Fruit fly (Drosophila melanogaster) whole organism, embryonic: Measurements from ENCODE around the gene RpS25.

Experiments used
- Abd-B ChIP-seq: fragments of 200-800 bp; sonication (Bioruptor generic); optimal IDR thresholded peaks from 2 replicates; lab custom pipeline; 2018; ENCODE audit warnings: missing biosample characterization, mild to moderate bottlenecking, missing genetic modification characterization, moderate library complexity
- Ada2b ChIP-seq: fragments of 200-800 bp; sonication (Bioruptor generic); IDR thresholded peaks from 2 replicates; pipeline ENCODE4 v1.3.6; 2022; ENCODE audit warnings: missing biosample characterization, missing genetic modification characterization
- Aef1 ChIP-seq: fragments of 200-800 bp; sonication (Bioruptor generic); IDR thresholded peaks from 3 replicates; pipeline ENCODE4 v1.3.6; 2022; ENCODE audit warnings: missing biosample characterization, missing genetic modification characterization
- Bteb2 ChIP-seq: fragments of 200-800 bp; sonication (Bioruptor generic); optimal IDR thresholded peaks from 2 replicates; lab custom pipeline; 2016; ENCODE audit warnings: missing biosample characterization, missing genetic modification characterization
- CG1024 ChIP-seq: fragments of 200-800 bp; sonication (Bioruptor generic); IDR thresholded peaks from 2 replicates; pipeline ENCODE4 v1.3.6; 2022; ENCODE audit warnings: missing biosample characterization, missing genetic modification characterization
- CG10565 ChIP-seq: fragments of 200-800 bp; sonication (Bioruptor generic); optimal IDR thresholded peaks from 3 replicates; lab custom pipeline; 2016; ENCODE audit warnings: missing biosample characterization, mild to moderate bottlenecking, missing genetic modification characterization
- CG10654 ChIP-seq: fragments of 200-800 bp; sonication (Bioruptor generic); optimal IDR thresholded peaks from 2 replicates; lab custom pipeline; 2016; ENCODE audit warnings: missing biosample characterization, missing genetic modification characterization
- CG11093 ChIP-seq: fragments of 200-800 bp; sonication (Bioruptor generic); IDR thresholded peaks from 3 replicates; pipeline ENCODE4 v1.3.6; 2022; ENCODE audit warnings: missing biosample characterization, missing genetic modification characterization
- CG12942 ChIP-seq: fragments of 200-800 bp; sonication (Bioruptor generic); optimal IDR thresholded peaks from 3 replicates; lab custom pipeline; 2016; ENCODE audit warnings: missing biosample characterization, missing genetic modification characterization
- CG1832 ChIP-seq: fragments of 200-800 bp; sonication (Bioruptor generic); optimal IDR thresholded peaks from 2 replicates; lab custom pipeline; 2017; ENCODE audit warnings: missing biosample characterization, mild to moderate bottlenecking, missing genetic modification characterization, inconsistent platforms
- CG33213 ChIP-seq: fragments of 200-800 bp; sonication (Bioruptor generic); optimal IDR thresholded peaks from 3 replicates; lab custom pipeline; 2016; ENCODE audit warnings: missing biosample characterization, missing genetic modification characterization
- CG34224 ChIP-seq: fragments of 200-800 bp; sonication (Bioruptor generic); IDR thresholded peaks from 3 replicates; pipeline ENCODE4 v1.3.6; 2022; ENCODE audit warnings: missing biosample characterization, missing genetic modification characterization; ENCODE audit not compliant: partially characterized antibody
- CG3838 ChIP-seq: fragments of 200-800 bp; sonication (Bioruptor generic); optimal IDR thresholded peaks from 3 replicates; lab custom pipeline; 2016; ENCODE audit warnings: missing biosample characterization, missing genetic modification characterization
- CG3995 ChIP-seq: fragments of 200-800 bp; sonication (Bioruptor generic); optimal IDR thresholded peaks from 3 replicates; lab custom pipeline; 2016; ENCODE audit warnings: missing biosample characterization, missing genetic modification characterization
- CG6791 ChIP-seq: fragments of 200-800 bp; sonication (Bioruptor generic); IDR thresholded peaks from 3 replicates; pipeline ENCODE4 v1.3.6; 2022; ENCODE audit warnings: missing biosample characterization, missing genetic modification characterization; ENCODE audit not compliant: partially characterized antibody
- CG8924 ChIP-seq: fragments of 200-800 bp; optimal IDR thresholded peaks from 3 replicates; lab custom pipeline; 2019; ENCODE audit warnings: missing biosample characterization, mild to moderate bottlenecking, missing genetic modification characterization, moderate library complexity
- CG9609 ChIP-seq: fragments of 200-800 bp; sonication (Bioruptor generic); optimal IDR thresholded peaks from 3 replicates; lab custom pipeline; 2016; ENCODE audit warnings: missing biosample characterization, missing genetic modification characterization
- D ChIP-seq, 2 experiments: fragments of 200-800 bp in 1 of 2; fragments of >200 bp in 1 of 2; sonication (Bioruptor generic) in 1 of 2; optimal IDR thresholded peaks; 2 replicates in 1 of 2; 3 replicates in 1 of 2; lab custom pipeline; 2017; ENCODE audit warnings: mild to moderate bottlenecking in 1 of 2, missing biosample characterization in 1 of 2, missing genetic modification characterization in 1 of 2, missing genetic modification reagents in 1 of 2
- D19B ChIP-seq: fragments of 200-800 bp; sonication (Bioruptor generic); optimal IDR thresholded peaks from 2 replicates; lab custom pipeline; 2017; ENCODE audit warnings: missing biosample characterization, mild to moderate bottlenecking, missing genetic modification characterization
- Doc2 ChIP-seq: fragments of 200-800 bp; sonication (Bioruptor generic); IDR thresholded peaks from 2 replicates; pipeline ENCODE4 v1.3.6; 2022; ENCODE audit warnings: missing biosample characterization, missing genetic modification characterization
- Doc3 ChIP-seq: fragments of 200-800 bp; sonication (Bioruptor generic); IDR thresholded peaks from 3 replicates; pipeline ENCODE4 v1.3.6; 2022; ENCODE audit warnings: missing biosample characterization, missing genetic modification characterization; ENCODE audit not compliant: partially characterized antibody
- Drgx ChIP-seq: fragments of 200-800 bp; sonication (Bioruptor generic); IDR thresholded peaks from 2 replicates; pipeline ENCODE4 v1.3.6; 2022; ENCODE audit warnings: missing biosample characterization, missing genetic modification characterization
- HLH3B ChIP-seq: fragments of 200-800 bp; sonication (Bioruptor generic); IDR thresholded peaks from 2 replicates; pipeline ENCODE4 v1.3.6; 2022; ENCODE audit warnings: missing biosample characterization, missing genetic modification characterization
- NC2α ChIP-seq: fragments of 200-800 bp; sonication (Bioruptor generic); optimal IDR thresholded peaks from 2 replicates; lab custom pipeline; 2016; ENCODE audit warnings: missing biosample characterization, missing genetic modification characterization
- Nf-YC ChIP-seq: fragments of 200-800 bp; optimal IDR thresholded peaks from 3 replicates; lab custom pipeline; 2019; ENCODE audit warnings: missing biosample characterization, mild to moderate bottlenecking, missing genetic modification characterization, moderate library complexity
- Opbp ChIP-seq: fragments of 200-800 bp; sonication (Bioruptor generic); IDR thresholded peaks from 3 replicates; pipeline ENCODE4 v1.3.6; 2022; ENCODE audit warnings: missing biosample characterization, missing genetic modification characterization; ENCODE audit not compliant: partially characterized antibody
- Side ChIP-seq: fragments of 200-800 bp; sonication (Bioruptor generic); optimal IDR thresholded peaks from 2 replicates; lab custom pipeline; 2016; ENCODE audit warnings: missing biosample characterization, missing genetic modification characterization
- Sox102F ChIP-seq: fragments of 200-800 bp; sonication (Bioruptor generic); optimal IDR thresholded peaks from 2 replicates; lab custom pipeline; 2018; ENCODE audit warnings: missing biosample characterization, mild to moderate bottlenecking, missing genetic modification characterization, moderate library complexity
- Stat92E ChIP-seq, 3 experiments: fragments of >200 bp in 2 of 3; fragments of 200-800 bp in 1 of 3; sonication (Bioruptor generic) in 1 of 3; optimal IDR thresholded peaks; 2 replicates each; lab custom pipeline; 2017 to 2019; ENCODE audit warnings: missing biosample characterization in 3 of 3, missing genetic modification characterization in 3 of 3, mild to moderate bottlenecking in 1 of 3, moderate library complexity in 1 of 3
- ap ChIP-seq: fragments of 200-800 bp; sonication (Bioruptor generic); IDR thresholded peaks from 2 replicates; pipeline ENCODE4 v1.3.6; 2022; ENCODE audit warnings: missing biosample characterization, missing genetic modification characterization
- bab2 ChIP-seq: fragments of 200-800 bp; sonication (Bioruptor generic); optimal IDR thresholded peaks from 2 replicates; lab custom pipeline; 2016; ENCODE audit warnings: missing biosample characterization, missing genetic modification characterization
- cg ChIP-seq: fragments of 200-800 bp; sonication (Bioruptor generic); optimal IDR thresholded peaks from 3 replicates; lab custom pipeline; 2019; ENCODE audit warnings: missing biosample characterization, mild to moderate bottlenecking, missing genetic modification characterization, moderate library complexity
- disco-r ChIP-seq: fragments of 200-800 bp; sonication (Bioruptor generic); optimal IDR thresholded peaks from 2 replicates; lab custom pipeline; 2016; ENCODE audit warnings: missing biosample characterization, missing genetic modification characterization
- fd64A ChIP-seq: fragments of 200-800 bp; sonication (Bioruptor generic); optimal IDR thresholded peaks from 3 replicates; lab custom pipeline; 2018; ENCODE audit warnings: missing biosample characterization, mild to moderate bottlenecking, missing genetic modification characterization
- hb ChIP-seq: fragments of 200-800 bp; sonication (Bioruptor generic); IDR thresholded peaks from 3 replicates; pipeline ENCODE4 v1.3.6; 2022; ENCODE audit warnings: missing biosample characterization, missing genetic modification characterization; ENCODE audit not compliant: partially characterized antibody
- her ChIP-seq: fragments of 200-800 bp; sonication (Bioruptor generic); optimal IDR thresholded peaks from 2 replicates; lab custom pipeline; 2016; ENCODE audit warnings: missing biosample characterization, missing genetic modification characterization
- inv ChIP-seq: fragments of 200-800 bp; sonication (Bioruptor generic); IDR thresholded peaks from 2 replicates; pipeline ENCODE4 v1.3.6; 2022; ENCODE audit warnings: missing biosample characterization, missing genetic modification characterization; ENCODE audit not compliant: partially characterized antibody
- knrl ChIP-seq: fragments of 200-800 bp; sonication (Bioruptor generic); IDR thresholded peaks from 3 replicates; pipeline ENCODE4 v1.3.6; 2022; ENCODE audit warnings: missing biosample characterization, missing genetic modification characterization; ENCODE audit not compliant: partially characterized antibody
- lab ChIP-seq: fragments of 200-800 bp; sonication (Bioruptor generic); optimal IDR thresholded peaks from 3 replicates; lab custom pipeline; 2017; ENCODE audit warnings: missing biosample characterization, missing genetic modification characterization, mild to moderate bottlenecking, moderate library complexity, missing genetic modification reagents
- lov ChIP-seq, 2 experiments: fragments of 200-800 bp in 1 of 2; fragments of >200 bp in 1 of 2; sonication (Bioruptor generic) in 1 of 2; IDR thresholded peaks in 1 of 2; optimal IDR thresholded peaks in 1 of 2; 2 replicates in 1 of 2; 3 replicates in 1 of 2; pipeline versions ENCODE4 v1.3.6 to Lab custom; 2017 to 2022; ENCODE audit warnings: missing biosample characterization in 1 of 2, missing genetic modification characterization in 1 of 2
- mam ChIP-seq: fragments of 200-800 bp; sonication (Bioruptor generic); optimal IDR thresholded peaks from 3 replicates; lab custom pipeline; 2016; ENCODE audit warnings: missing biosample characterization, missing genetic modification characterization
- nau ChIP-seq: fragments of 200-800 bp; sonication (Bioruptor generic); optimal IDR thresholded peaks from 3 replicates; lab custom pipeline; 2017; ENCODE audit warnings: missing biosample characterization, mild to moderate bottlenecking, missing genetic modification characterization, missing genetic modification reagents
- pb ChIP-seq: fragments of 200-800 bp; sonication (Bioruptor generic); optimal IDR thresholded peaks from 3 replicates; lab custom pipeline; 2016; ENCODE audit warnings: missing biosample characterization, missing genetic modification characterization
- seq ChIP-seq: fragments of 200-800 bp; sonication (Bioruptor generic); IDR thresholded peaks from 2 replicates; pipeline ENCODE4 v1.3.6; 2022; ENCODE audit warnings: missing biosample characterization, missing genetic modification characterization
- sisA ChIP-seq: fragments of 200-800 bp; sonication (Bioruptor generic); IDR thresholded peaks from 2 replicates; pipeline ENCODE4 v1.3.6; 2022; ENCODE audit warnings: missing biosample characterization, missing genetic modification characterization
- sug ChIP-seq: fragments of 200-800 bp; optimal IDR thresholded peaks from 2 replicates; lab custom pipeline; 2019; ENCODE audit warnings: missing biosample characterization, mild to moderate bottlenecking, missing genetic modification characterization, moderate library complexity

RpS25 gene

DNA sequence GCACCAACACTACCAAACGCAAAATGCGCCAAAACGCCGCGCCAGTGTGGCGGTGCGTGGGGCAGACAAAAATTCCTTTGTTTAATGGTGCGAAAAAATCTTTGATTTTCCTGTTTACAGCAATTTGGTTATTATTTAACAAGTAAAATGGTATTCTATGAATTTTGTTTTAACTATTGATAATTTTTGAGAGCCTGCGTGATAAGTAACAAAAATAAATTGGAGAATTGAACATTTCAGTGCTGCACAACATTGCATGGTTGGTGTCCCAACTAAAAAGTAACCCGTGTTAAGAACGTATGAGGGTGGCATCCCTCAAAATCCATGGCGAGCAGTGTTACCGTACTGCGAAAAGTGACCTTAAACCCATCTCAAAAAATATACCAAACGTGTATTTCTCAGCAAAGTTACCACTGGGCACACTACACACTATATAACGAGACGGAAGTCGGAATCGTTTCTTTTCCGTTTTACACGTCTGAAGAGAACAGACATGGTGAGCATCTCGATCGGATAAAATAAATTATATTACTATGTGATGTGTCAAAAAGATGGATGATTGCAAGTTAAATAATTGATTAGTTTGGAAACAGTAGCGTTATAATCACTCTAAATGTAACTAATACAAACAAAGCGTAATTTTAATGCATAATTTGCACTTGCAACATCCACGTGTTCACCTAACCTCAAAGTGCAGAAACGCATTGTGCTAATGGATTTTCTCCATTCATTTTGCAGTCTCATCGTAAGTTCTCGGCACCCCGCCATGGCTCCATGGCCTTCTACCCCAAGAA, 5.5 kb upstream of the RpS25 start, which contains the start of the genes CG6693 and RpL3 (continued):
- no peak for TF ChIP-seq CG1832 (GFP tag; lab: Kevin White, UChicago)
- TF ChIP-seq seq (GFP tag; lab: Robert Waterston, UW), result peak; percentile 63; the same call in 1 of the 2 replicates
- TF ChIP-seq CG11093, result no peak
- peak; percentile 89 for TF ChIP-seq fd64A (GFP tag; lab: Kevin White, UChicago)
- TF ChIP-seq ap (GFP tag; lab: Robert Waterston, UW), result peak; percentile 43; the same call in 1 of the 2 replicates
- no peak for TF ChIP-seq nau
- TF ChIP-seq pb (GFP tag; lab: Kevin White, UChicago), result peak; percentile 52
- TF ChIP-seq D19B, result peak; percentile 53
- peak; percentile 51 for TF ChIP-seq CG9609 (GFP tag; lab: Kevin White, UChicago)
- TF ChIP-seq Stat92E (GFP tag; optimal IDR thresholded peaks at IDR 0.05; lab: Kevin White, UChicago), result peak in 1 of 3 experiments; percentile 91
- no peak for TF ChIP-seq lov (optimal IDR thresholded peaks at IDR 0.05; lab: Kevin White, UChicago)
- TF ChIP-seq lov (GFP tag; IDR thresholded peaks at IDR 0.05; lab: Robert Waterston, UW), result peak; percentile 91
- TF ChIP-seq sisA, result no peak
- peak; percentile 58 for TF ChIP-seq CG3995 (GFP tag; lab: Kevin White, UChicago)
- peak; percentile 79 for TF ChIP-seq cg (GFP tag; lab: Kevin White, UChicago)
- no peak; the same call in 2 of the 3 replicates for TF ChIP-seq Aef1
- 0 out of 3 replicates have a peak, but pooled peaks have one; percentile 33 for TF ChIP-seq Opbp (GFP tag; lab: Robert Waterston, UW)
- peak; percentile 57 for TF ChIP-seq CG10654 (GFP tag; lab: Kevin White, UChicago)
- TF ChIP-seq knrl (GFP tag; lab: Robert Waterston, UW), result peak; percentile 49; the same call in 1 of the 3 replicates
- peak; percentile 54 for TF ChIP-seq mam (GFP tag; lab: Kevin White, UChicago)
- peak; percentile 86 for TF ChIP-seq CG8924 (tag; lab: Kevin White, UChicago)
- TF ChIP-seq Nf-YC (tag; lab: Kevin White, UChicago), result peak; percentile 60
- peak; percentile 65 for TF ChIP-seq CG1024
- no peak for TF ChIP-seq CG10565 (GFP tag; lab: Kevin White, UChicago)
- TF ChIP-seq Drgx (GFP tag; lab: Robert Waterston, UW), result peak; percentile 47; the same call in 1 of the 2 replicates
- peak; percentile 19 for TF ChIP-seq CG12942 (GFP tag; lab: Kevin White, UChicago)
- TF ChIP-seq Abd-B (GFP tag; lab: Kevin White, UChicago), result no peak
- peak; percentile 92 for TF ChIP-seq lab
- TF ChIP-seq sug (tag; lab: Kevin White, UChicago), result peak; percentile 70
- TF ChIP-seq hb, result no peak
- TF ChIP-seq Sox102F (GFP tag; lab: Kevin White, UChicago), result no peak
- no peak for TF ChIP-seq D (optimal IDR thresholded peaks at IDR 0.05; lab: Kevin White, UChicago)
- TF ChIP-seq D (GFP tag; optimal IDR thresholded peaks at IDR 0.05; lab: Kevin White, UChicago), result peak; percentile 44
- peak; percentile 27 for TF ChIP-seq Bteb2
- peak; percentile 24; the same call in 1 of the 2 replicates for TF ChIP-seq inv
- no peak for TF ChIP-seq Doc2
- peak; percentile 87 for TF ChIP-seq CG33213 (GFP tag; lab: Kevin White, UChicago)
- peak; percentile 53 for TF ChIP-seq disco-r (GFP tag; lab: Kevin White, UChicago)
- no peak; the same call in 2 of the 3 replicates for TF ChIP-seq CG6791 (GFP tag; lab: Robert Waterston, UW)
- TF ChIP-seq HLH3B (GFP tag; lab: Robert Waterston, UW), result peak; percentile 67; the same call in 1 of the 2 replicates
- no peak; the same call in 2 of the 3 replicates for TF ChIP-seq CG34224
- peak; percentile 25 for TF ChIP-seq CG3838
- peak; percentile 63 for TF ChIP-seq Side (GFP tag; lab: Kevin White, UChicago)
- TF ChIP-seq Ada2b, result no peak
- peak; percentile 46 for TF ChIP-seq bab2 (GFP tag; lab: Kevin White, UChicago)
- TF ChIP-seq NC2α (GFP tag; lab: Kevin White, UChicago), result peak; percentile 88
- peak; percentile 62 for TF ChIP-seq her (GFP tag; lab: Kevin White, UChicago)
- no peak for TF ChIP-seq Doc3 (GFP tag; lab: Robert Waterston, UW)
